Fruit fly (Drosophila melanogaster) whole organism, adult: ENCODE measurements around the gene mRpL55.

ENCODE experiments used
- CG11617 ChIP-seq: fragments of 200-800 bp; sonication (Bioruptor generic); optimal IDR thresholded peaks from 2 replicates; lab custom pipeline; 2017; ENCODE audit warnings: mild to moderate bottlenecking, missing biosample characterization, missing genetic modification reagents, missing genetic modification characterization
- CG12768 ChIP-seq: fragments of 200-800 bp; sonication (Bioruptor generic); optimal IDR thresholded peaks from 2 replicates; lab custom pipeline; 2017; ENCODE audit warnings: missing biosample characterization, missing genetic modification characterization, mild to moderate bottlenecking, moderate library complexity, missing genetic modification reagents
- CG14711 ChIP-seq: fragments of 200-800 bp; sonication (Bioruptor generic); optimal IDR thresholded peaks from 2 replicates; lab custom pipeline; 2018; ENCODE audit warnings: missing biosample characterization, mild to moderate bottlenecking, missing genetic modification characterization, moderate library complexity
- CG1620 ChIP-seq: fragments of 200-800 bp; sonication (Bioruptor generic); optimal IDR thresholded peaks from 2 replicates; lab custom pipeline; 2016; ENCODE audit warnings: missing biosample characterization, missing genetic modification characterization
- CG33017 ChIP-seq: fragments of 200-800 bp; sonication (Bioruptor generic); optimal IDR thresholded peaks from 2 replicates; lab custom pipeline; 2018; ENCODE audit warnings: missing biosample characterization, mild to moderate bottlenecking, missing genetic modification characterization, moderate library complexity
- CG5204 ChIP-seq: fragments of 200-800 bp; sonication (Bioruptor generic); optimal IDR thresholded peaks from 2 replicates; lab custom pipeline; 2016; ENCODE audit warnings: missing biosample characterization, missing genetic modification characterization
- CG7045 ChIP-seq: fragments of 200-800 bp; sonication (Bioruptor generic); optimal IDR thresholded peaks from 2 replicates; lab custom pipeline; 2017; ENCODE audit warnings: missing biosample characterization, mild to moderate bottlenecking, missing genetic modification characterization
- CG7101 ChIP-seq: fragments of 200-800 bp; sonication (Bioruptor generic); optimal IDR thresholded peaks from 2 replicates; lab custom pipeline; 2018; ENCODE audit warnings: missing biosample characterization, mild to moderate bottlenecking, missing genetic modification characterization, moderate library complexity
- Clk ChIP-seq: fragments of 200-800 bp; sonication (Bioruptor generic); optimal IDR thresholded peaks from 2 replicates; lab custom pipeline; 2017; ENCODE audit warnings: missing biosample characterization, missing genetic modification characterization
- Crg-1 ChIP-seq: fragments of 200-800 bp; sonication (Bioruptor generic); optimal IDR thresholded peaks from 2 replicates; lab custom pipeline; 2016; ENCODE audit warnings: missing biosample characterization, missing genetic modification characterization
- Hr96 ChIP-seq: fragments of 200-800 bp; sonication (Bioruptor generic); optimal IDR thresholded peaks from 2 replicates; lab custom pipeline; 2016; ENCODE audit warnings: missing biosample characterization, missing genetic modification characterization
- Mnt ChIP-seq: fragments of 200-800 bp; sonication (Bioruptor generic); optimal IDR thresholded peaks from 2 replicates; lab custom pipeline; 2016; ENCODE audit warnings: missing biosample characterization, mild to moderate bottlenecking, missing genetic modification characterization
- bab1 ChIP-seq: fragments of 200-800 bp; sonication (Bioruptor generic); optimal IDR thresholded peaks from 3 replicates; lab custom pipeline; 2019; ENCODE audit warnings: missing biosample characterization, mild to moderate bottlenecking, missing genetic modification characterization, moderate library complexity
- cic ChIP-seq: fragments of 200-800 bp; sonication (Bioruptor generic); optimal IDR thresholded peaks from 2 replicates; lab custom pipeline; 2017; ENCODE audit warnings: missing biosample characterization, mild to moderate bottlenecking, missing genetic modification characterization, moderate library complexity
- cnc ChIP-seq, 2 experiments: fragments of >200 bp; optimal IDR thresholded peaks; 2 replicates each; lab custom pipeline; 2017
- kay ChIP-seq: fragments of 200-800 bp; sonication (Bioruptor generic); peaks from one replicate; lab custom pipeline; 2016; ENCODE audit warnings: missing biosample characterization, missing genetic modification characterization, borderline replicate concordance
- ovo ChIP-seq: fragments of 200-800 bp; sonication (Bioruptor generic); optimal IDR thresholded peaks from 2 replicates; lab custom pipeline; 2016; ENCODE audit warnings: missing biosample characterization, missing genetic modification characterization
- pad ChIP-seq: fragments of 200-800 bp; sonication (Bioruptor generic); optimal IDR thresholded peaks from 3 replicates; lab custom pipeline; 2017; ENCODE audit warnings: missing biosample characterization, missing genetic modification characterization, mild to moderate bottlenecking, moderate library complexity, missing genetic modification reagents
- tj ChIP-seq: fragments of 200-800 bp; sonication (Bioruptor generic); optimal IDR thresholded peaks from 3 replicates; lab custom pipeline; 2017; ENCODE audit warnings: missing biosample characterization, mild to moderate bottlenecking, missing genetic modification characterization, moderate library complexity
- toe ChIP-seq: fragments of 200-800 bp; sonication (Bioruptor generic); optimal IDR thresholded peaks from 2 replicates; lab custom pipeline; 2016; ENCODE audit warnings: missing biosample characterization, missing genetic modification characterization

mRpL55 gene

DNA sequence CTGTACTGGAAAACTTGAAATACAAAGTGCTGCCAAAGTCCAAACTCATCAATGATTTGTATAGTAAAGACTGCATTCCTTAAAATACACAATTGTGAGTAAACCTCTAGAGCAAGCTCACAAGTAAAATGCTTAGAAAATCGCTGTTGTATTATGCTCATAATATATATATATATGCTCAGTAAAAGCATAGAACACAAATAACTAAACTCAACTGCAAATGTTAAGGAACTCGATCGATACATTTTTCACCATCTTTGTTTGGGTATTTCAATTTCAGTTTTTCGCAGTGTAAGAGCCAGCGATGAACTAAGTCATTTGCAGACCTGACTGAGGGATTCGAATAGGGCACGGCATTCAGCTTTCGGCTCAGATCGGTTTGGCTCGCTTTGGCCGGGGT is 15.6 kb downstream of the mRpL55 start:
- TF ChIP-seq kay (GFP tag; lab: Kevin White, UChicago) = no peak
- TF ChIP-seq bab1 (GFP tag; lab: Kevin White, UChicago) = no peak
- no peak for TF ChIP-seq CG7101
- no peak for TF ChIP-seq CG11617 (GFP tag; lab: Kevin White, UChicago)
- TF ChIP-seq CG14711 (tag; lab: Kevin White, UChicago) = no peak
- TF ChIP-seq cnc (optimal IDR thresholded peaks at IDR 0.05; lab: Kevin White, UChicago) = no peak
- TF ChIP-seq CG12768 (GFP tag; lab: Kevin White, UChicago) = no peak
- no peak for TF ChIP-seq CG1620
- TF ChIP-seq Hr96 (GFP tag; lab: Kevin White, UChicago) = no peak
- TF ChIP-seq Crg-1 = no peak
- TF ChIP-seq Mnt (GFP tag; lab: Kevin White, UChicago) = no peak
- TF ChIP-seq toe = no peak
- TF ChIP-seq Clk = no peak
- TF ChIP-seq CG7045 = no peak
- TF ChIP-seq cic (GFP tag; lab: Kevin White, UChicago) = no peak
- no peak for TF ChIP-seq CG33017 (tag; lab: Kevin White, UChicago)
- no peak for TF ChIP-seq ovo (GFP tag; lab: Kevin White, UChicago)
- no peak for TF ChIP-seq tj (GFP tag; lab: Kevin White, UChicago)
- no peak for TF ChIP-seq CG5204 (GFP tag; lab: Kevin White, UChicago)

DNA sequence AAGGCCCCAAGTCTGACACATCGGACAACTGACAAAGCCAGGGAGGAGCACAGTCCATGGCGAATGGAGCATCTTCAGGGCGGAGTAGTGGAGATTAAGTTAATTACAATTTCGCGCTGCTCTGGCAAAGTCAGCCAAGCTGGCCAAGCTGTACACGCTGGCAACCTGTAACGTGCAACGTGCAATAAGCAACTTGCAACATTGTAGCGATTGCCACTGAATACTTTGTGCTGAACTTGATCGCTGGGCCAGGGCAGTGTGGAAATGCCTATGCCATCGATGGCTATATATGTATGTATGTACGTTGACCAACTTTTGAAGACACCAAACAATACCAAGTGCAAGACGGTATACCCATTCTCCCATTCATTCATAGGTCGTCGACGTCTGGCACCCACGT is 16.8 kb downstream of the mRpL55 start:
- no peak for TF ChIP-seq Clk
- TF ChIP-seq pad = no peak
- no peak for TF ChIP-seq CG5204 (GFP tag; lab: Kevin White, UChicago)
- no peak for TF ChIP-seq CG7045
- no peak for TF ChIP-seq CG14711 (tag; lab: Kevin White, UChicago)
- TF ChIP-seq CG11617 (GFP tag; lab: Kevin White, UChicago) = no peak
- no peak for TF ChIP-seq cnc (optimal IDR thresholded peaks at IDR 0.05; lab: Kevin White, UChicago)
- TF ChIP-seq Mnt (GFP tag; lab: Kevin White, UChicago) = no peak
- TF ChIP-seq cic (GFP tag; lab: Kevin White, UChicago) = no peak
- TF ChIP-seq toe = no peak
- no peak for TF ChIP-seq CG7101

DNA sequence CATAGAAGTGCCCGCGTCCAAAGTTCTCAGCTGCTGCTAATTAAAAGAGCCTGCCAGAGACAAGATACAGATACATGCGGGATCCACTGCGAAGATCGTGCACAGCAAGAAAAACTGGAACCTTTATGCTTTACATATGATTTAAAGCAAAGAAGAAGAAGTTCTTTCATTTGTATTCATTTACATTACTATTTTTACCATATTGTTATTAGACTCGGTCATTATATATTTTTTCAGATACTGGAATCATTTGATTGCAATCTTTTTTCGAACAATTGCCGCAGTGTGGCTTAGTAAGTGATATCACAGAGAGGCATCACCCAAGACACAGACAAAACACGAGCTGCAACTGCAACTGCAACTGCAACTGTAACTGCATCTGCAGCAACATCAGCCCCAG is 19.6 kb downstream of the mRpL55 start:
- TF ChIP-seq toe (no peak), Mnt (GFP tag; lab: Kevin White, UChicago) (no peak), CG14711 (tag; lab: Kevin White, UChicago) (no peak), ovo (GFP tag; lab: Kevin White, UChicago) (no peak), Clk (no peak), cnc (optimal IDR thresholded peaks at IDR 0.05; lab: Kevin White, UChicago) (no peak), cic (GFP tag; lab: Kevin White, UChicago) (no peak), CG7101 (no peak), CG7045 (no peak), CG12768 (GFP tag; lab: Kevin White, UChicago) (no peak), Hr96 (GFP tag; lab: Kevin White, UChicago) (no peak), bab1 (GFP tag; lab: Kevin White, UChicago) (no peak), CG33017 (tag; lab: Kevin White, UChicago) (no peak), pad (no peak), CG11617 (GFP tag; lab: Kevin White, UChicago) (no peak), tj (GFP tag; lab: Kevin White, UChicago) (no peak), kay (GFP tag; lab: Kevin White, UChicago) (no peak), Crg-1 (no peak)

DNA sequence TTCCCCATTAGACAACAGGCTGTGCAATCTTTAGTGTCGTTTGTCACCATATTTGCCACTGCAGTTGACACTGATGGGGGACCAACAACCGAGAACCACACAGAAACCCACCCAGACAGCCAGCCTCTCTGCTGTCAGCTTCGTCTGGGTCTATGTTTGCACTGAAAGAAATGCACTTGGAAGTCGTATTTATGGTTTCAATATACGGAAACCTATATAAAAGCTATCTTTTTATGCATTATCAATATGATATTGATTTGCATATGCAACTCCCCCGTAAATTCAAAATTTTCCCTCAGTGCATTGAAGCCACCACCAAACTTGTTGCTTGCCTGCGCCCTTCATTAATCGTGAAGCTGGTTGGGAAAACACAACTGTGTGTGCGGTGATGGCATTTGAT is 20.5 kb downstream of the mRpL55 start:
- TF ChIP-seq kay (GFP tag; lab: Kevin White, UChicago) (no peak), Mnt (GFP tag; lab: Kevin White, UChicago) (no peak), CG7045 (no peak), CG33017 (tag; lab: Kevin White, UChicago) (no peak), tj (GFP tag; lab: Kevin White, UChicago) (no peak), Crg-1 (no peak), toe (no peak), pad (no peak), CG7101 (no peak), Hr96 (GFP tag; lab: Kevin White, UChicago) (no peak), CG5204 (GFP tag; lab: Kevin White, UChicago) (no peak), CG14711 (tag; lab: Kevin White, UChicago) (no peak)

DNA sequence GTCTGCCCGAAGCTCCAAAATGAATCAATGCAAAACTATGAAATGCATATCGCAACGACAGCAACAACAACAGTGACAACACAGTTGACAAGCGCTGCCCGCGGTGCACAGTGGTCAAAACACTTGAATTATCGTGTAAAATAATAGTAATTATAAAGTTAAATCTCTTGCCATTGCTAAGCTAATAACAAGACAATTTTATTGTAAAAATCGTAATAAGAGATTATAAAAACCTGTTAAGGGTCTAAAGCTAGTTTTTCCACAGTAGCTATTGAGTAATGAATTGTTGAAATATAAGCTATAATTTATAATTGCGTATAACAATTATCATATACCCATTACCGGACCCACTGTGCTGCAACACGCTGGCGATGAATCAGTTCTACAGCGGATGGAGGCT is 21.7 kb downstream of the mRpL55 start:
- TF ChIP-seq CG7101 (peak; percentile 49), bab1 (GFP tag; lab: Kevin White, UChicago) (peak; percentile 58), CG11617 (GFP tag; lab: Kevin White, UChicago) (peak; percentile 23), pad (peak; percentile 2), CG33017 (tag; lab: Kevin White, UChicago) (peak; percentile 14), Crg-1 (no peak), cic (GFP tag; lab: Kevin White, UChicago) (peak; percentile 36), toe (peak; percentile 21), Clk (no peak), Mnt (GFP tag; lab: Kevin White, UChicago) (no peak), kay (GFP tag; lab: Kevin White, UChicago) (peak; percentile 89), cnc (optimal IDR thresholded peaks at IDR 0.05; lab: Kevin White, UChicago) (no peak), CG1620 (no peak), CG7045 (peak; percentile 59), CG12768 (GFP tag; lab: Kevin White, UChicago) (peak; percentile 16), CG14711 (tag; lab: Kevin White, UChicago) (peak; percentile 15), CG5204 (GFP tag; lab: Kevin White, UChicago) (peak; percentile 58), Hr96 (GFP tag; lab: Kevin White, UChicago) (peak; percentile 10), tj (GFP tag; lab: Kevin White, UChicago) (peak; percentile 5), ovo (GFP tag; lab: Kevin White, UChicago) (no peak)

DNA sequence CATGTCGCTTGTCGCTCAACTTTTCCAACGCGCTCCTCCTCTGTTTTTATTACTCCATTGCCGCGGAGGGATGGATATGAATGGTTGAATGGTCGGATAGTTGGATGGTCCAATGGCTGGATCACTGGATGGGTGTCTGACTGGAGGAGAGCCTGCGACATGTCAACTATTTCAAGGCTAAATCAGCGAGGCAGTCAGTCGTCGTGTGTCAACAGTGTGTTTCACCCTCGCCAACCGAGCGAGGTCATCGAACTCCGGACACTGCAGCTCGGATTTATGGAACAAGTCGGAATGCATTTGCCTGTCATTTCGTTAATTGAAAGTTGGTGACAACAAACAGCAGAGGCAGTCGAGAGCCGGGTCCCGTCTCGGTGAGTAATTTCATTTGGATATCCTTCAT is 22.8 kb downstream of the mRpL55 start:
- TF ChIP-seq CG7101 (no peak), Clk (no peak), CG7045 (no peak), cic (GFP tag; lab: Kevin White, UChicago) (no peak), CG11617 (GFP tag; lab: Kevin White, UChicago) (no peak)
